Fruit fly (Drosophila melanogaster): ENCODE measurements around the gene Esp.

dm6 chr3R:24813637-24814301, 28.0 kb upstream of the Esp start, which contains the start of the genes lili and CG34150:
- TF ChIP-seq CG13204 (GFP tag; optimal IDR thresholded peaks at IDR 0.05) (no peak), CG34367 (tag; optimal IDR thresholded peaks at IDR 0.05) (no peak), D1 (tag; optimal IDR thresholded peaks at IDR 0.05) (no peak), gl (tag; optimal IDR thresholded peaks at IDR 0.05) (no peak), CG8301 (tag; optimal IDR thresholded peaks at IDR 0.05) (no peak), Pif1A (GFP tag; optimal IDR thresholded peaks at IDR 0.05) (no peak), Ets98B (GFP tag; IDR thresholded peaks at IDR 0.05) (peak; percentile 38; the same call in 1 of the 2 replicates), CG4496 (GFP tag; IDR thresholded peaks at IDR 0.05) (peak; percentile 79), CG9948 (tag; optimal IDR thresholded peaks at IDR 0.05) (peak; percentile 38)

Measured in whole organism, pupa.